Worm (Caenorhabditis elegans): ENCODE results near the gene coq-3.

The coq-3 gene

ce11 chrIV:14833537-14833936 is 37.4 kb upstream of the coq-3 start:
- TF ChIP-seq pha-4 (tag; optimal IDR thresholded peaks at IDR 0.05), result peak; percentile 34
- TF ChIP-seq R02D3.7 (tag; optimal IDR thresholded peaks at IDR 0.05), result no peak
- peak; percentile 44 for TF ChIP-seq hmg-11 (tag; optimal IDR thresholded peaks at IDR 0.05)

- no peak for TF ChIP-seq lin-15B (tag; optimal IDR thresholded peaks at IDR 0.05)
- TF ChIP-seq zag-1 (tag; optimal IDR thresholded peaks at IDR 0.05), result no peak
- no peak for TF ChIP-seq ceh-9 (tag; optimal IDR thresholded peaks at IDR 0.05)
- no peak for TF ChIP-seq nhr-43 (tag; optimal IDR thresholded peaks at IDR 0.05; ENCODE audit: poor library complexity, severe bottlenecking)
- TF ChIP-seq nhr-67 (tag; optimal IDR thresholded peaks at IDR 0.05), result no peak
These were observed 32.9 kb upstream of the coq-3 start, which contains the start of gene hhat-2 for ce11 chrIV:14829026-14829425. hhat-2 (minus strand) TSS chrIV:14829126.

- TF ChIP-seq lsy-12 (tag; optimal IDR thresholded peaks at IDR 0.05) (no peak), ztf-4 (tag; optimal IDR thresholded peaks at IDR 0.05) (no peak), mml-1 (tag; optimal IDR thresholded peaks at IDR 0.05) (no peak), unc-39 (tag; optimal IDR thresholded peaks at IDR 0.05) (no peak), eor-1 (tag; optimal IDR thresholded peaks at IDR 0.05) (no peak), nhr-76 (tag; optimal IDR thresholded peaks at IDR 0.05) (no peak), jun-1 (tag; optimal IDR thresholded peaks at IDR 0.05) (no peak), egl-27 (tag; optimal IDR thresholded peaks at IDR 0.05) (no peak), nhr-237 (tag; optimal IDR thresholded peaks at IDR 0.05) (no peak), nhr-12 (tag; optimal IDR thresholded peaks at IDR 0.05) (no peak), skn-1 (tag; optimal IDR thresholded peaks at IDR 0.05) (no peak)
These were observed 32.1 kb upstream of the coq-3 start for ce11 chrIV:14828218-14828617.

ce11 chrIV:14826151-14826757 is 30.1 kb upstream of the coq-3 start:
- no peak for TF ChIP-seq lin-39 (tag; optimal IDR thresholded peaks at IDR 0.05)
- TF ChIP-seq hmg-11 (tag; optimal IDR thresholded peaks at IDR 0.05), result no peak
- no peak for TF ChIP-seq elt-2 (tag; optimal IDR thresholded peaks at IDR 0.05)
- no peak for TF ChIP-seq unc-62 (GFP tag; optimal IDR thresholded peaks at IDR 0.05)
- TF ChIP-seq ceh-9 (tag; optimal IDR thresholded peaks at IDR 0.05), result no peak
- no peak for TF ChIP-seq fkh-2 (tag; optimal IDR thresholded peaks at IDR 0.05)
- TF ChIP-seq ceh-28 (tag; optimal IDR thresholded peaks at IDR 0.05), result no peak
- no peak for TF ChIP-seq egl-5 (tag; optimal IDR thresholded peaks at IDR 0.05)
- no peak for TF ChIP-seq aly-2 (tag; optimal IDR thresholded peaks at IDR 0.05)
- TF ChIP-seq mml-1 (tag; optimal IDR thresholded peaks at IDR 0.05), result no peak
- TF ChIP-seq ZK546.5 (tag; optimal IDR thresholded peaks at IDR 0.05), result no peak
- TF ChIP-seq fkh-10 (GFP tag; optimal IDR thresholded peaks at IDR 0.05), result no peak
- no peak for TF ChIP-seq daf-12 (tag; optimal IDR thresholded peaks at IDR 0.05)
- no peak for TF ChIP-seq nhr-25 (tag; optimal IDR thresholded peaks at IDR 0.05)
- no peak for TF ChIP-seq nhr-43 (tag; optimal IDR thresholded peaks at IDR 0.05; ENCODE audit: poor library complexity, severe bottlenecking)
- no peak for TF ChIP-seq elt-3 (tag; optimal IDR thresholded peaks at IDR 0.05)
- TF ChIP-seq nhr-28 (tag; optimal IDR thresholded peaks at IDR 0.05), result no peak
- TF ChIP-seq elt-1 (tag; optimal IDR thresholded peaks at IDR 0.05), result no peak
- TF ChIP-seq fos-1 (tag; optimal IDR thresholded peaks at IDR 0.05), result no peak
- TF ChIP-seq ceh-16 (tag; optimal IDR thresholded peaks at IDR 0.05), result no peak

- TF ChIP-seq fkh-2 (tag; optimal IDR thresholded peaks at IDR 0.05), result no peak
- TF ChIP-seq ceh-82 (tag; optimal IDR thresholded peaks at IDR 0.05), result no peak
- no peak for TF ChIP-seq lin-15B (tag; optimal IDR thresholded peaks at IDR 0.05)
These were observed 29.3 kb upstream of the coq-3 start, which contains the start of gene rps-18 for ce11 chrIV:14825379-14825778. rps-18 (plus strand) TSS chrIV:14825679.
